Fruit fly (Drosophila melanogaster) whole organism, embryonic: Measurements from ENCODE around the gene sky.

Experiments
- CG10274 ChIP-seq: fragments of 200-800 bp; sonication (Bioruptor generic); optimal IDR thresholded peaks from 3 replicates; lab custom pipeline; 2017; ENCODE audit warnings: missing biosample characterization, mild to moderate bottlenecking, missing genetic modification characterization
- CG11696 ChIP-seq: fragments of 200-800 bp; sonication (Bioruptor generic); IDR thresholded peaks from 2 replicates; pipeline ENCODE4 v1.3.6; 2022; ENCODE audit warnings: missing biosample characterization, missing genetic modification characterization
- CG12104 ChIP-seq: fragments of 200-800 bp; sonication (Bioruptor generic); optimal IDR thresholded peaks from 3 replicates; lab custom pipeline; 2016; ENCODE audit warnings: missing biosample characterization, missing genetic modification characterization
- CG1233 ChIP-seq: fragments of 200-800 bp; sonication (Bioruptor generic); optimal IDR thresholded peaks from 4 replicates; lab custom pipeline; 2018; ENCODE audit warnings: missing biosample characterization, mild to moderate bottlenecking, missing genetic modification characterization
- CG14965 ChIP-seq: fragments of 200-800 bp; sonication (Bioruptor generic); optimal IDR thresholded peaks from 2 replicates; lab custom pipeline; 2016; ENCODE audit warnings: missing biosample characterization, missing genetic modification characterization, borderline replicate concordance
- CG15011 ChIP-seq: fragments of 200-800 bp; sonication (Bioruptor generic); optimal IDR thresholded peaks from 3 replicates; lab custom pipeline; 2018; ENCODE audit warnings: missing biosample characterization, mild to moderate bottlenecking, missing genetic modification characterization
- CG16863 ChIP-seq: fragments of 200-800 bp; sonication (Bioruptor generic); optimal IDR thresholded peaks from 3 replicates; lab custom pipeline; 2016; ENCODE audit warnings: missing biosample characterization, missing genetic modification characterization
- CG17568 ChIP-seq: fragments of 200-800 bp; sonication (Bioruptor generic); optimal IDR thresholded peaks from 2 replicates; lab custom pipeline; 2018; ENCODE audit warnings: missing biosample characterization, mild to moderate bottlenecking, missing genetic modification characterization, moderate library complexity
- CG18599 ChIP-seq: fragments of 200-800 bp; sonication (Bioruptor generic); optimal IDR thresholded peaks from 3 replicates; lab custom pipeline; 2017; ENCODE audit warnings: missing biosample characterization, missing genetic modification characterization, mild to moderate bottlenecking, moderate library complexity, missing genetic modification reagents
- CG2678 ChIP-seq: fragments of 200-800 bp; sonication (Bioruptor generic); optimal IDR thresholded peaks from 3 replicates; lab custom pipeline; 2019; ENCODE audit warnings: missing biosample characterization, mild to moderate bottlenecking, missing genetic modification characterization, moderate library complexity
- CG30020 ChIP-seq: fragments of 200-800 bp; optimal IDR thresholded peaks from 2 replicates; lab custom pipeline; 2019; ENCODE audit warnings: missing biosample characterization, mild to moderate bottlenecking, missing genetic modification characterization, moderate library complexity
- CG31441 ChIP-seq: fragments of 200-800 bp; sonication (Bioruptor generic); IDR thresholded peaks from 2 replicates; pipeline ENCODE4 v1.3.6; 2022; ENCODE audit warnings: missing biosample characterization, missing genetic modification characterization
- CG3281 ChIP-seq: fragments of 200-800 bp; sonication (Bioruptor generic); optimal IDR thresholded peaks from 3 replicates; lab custom pipeline; 2017; ENCODE audit warnings: missing biosample characterization, mild to moderate bottlenecking, missing genetic modification characterization
- CG34376 ChIP-seq: fragments of 200-800 bp; sonication (Bioruptor generic); optimal IDR thresholded peaks from 2 replicates; lab custom pipeline; 2018; ENCODE audit warnings: missing biosample characterization, mild to moderate bottlenecking, missing genetic modification characterization
- CG4820 ChIP-seq: fragments of 200-800 bp; sonication (Bioruptor generic); optimal IDR thresholded peaks from 3 replicates; lab custom pipeline; 2016; ENCODE audit warnings: missing biosample characterization, missing genetic modification characterization
- CG7556 ChIP-seq: fragments of 200-800 bp; sonication (Bioruptor generic); optimal IDR thresholded peaks from 2 replicates; lab custom pipeline; 2017; ENCODE audit warnings: missing biosample characterization, mild to moderate bottlenecking, missing genetic modification characterization
- CG7928 ChIP-seq: fragments of 200-800 bp; sonication (Bioruptor generic); optimal IDR thresholded peaks from 2 replicates; lab custom pipeline; 2017; ENCODE audit warnings: missing biosample characterization, mild to moderate bottlenecking, missing genetic modification characterization
- CG8388 ChIP-seq: fragments of 200-800 bp; sonication (Bioruptor generic); optimal IDR thresholded peaks from 2 replicates; lab custom pipeline; 2019; ENCODE audit warnings: missing biosample characterization, mild to moderate bottlenecking, missing genetic modification characterization, moderate library complexity
- CTCF ChIP-seq: fragments of 200-800 bp; sonication (Bioruptor generic); optimal IDR thresholded peaks from 2 replicates; lab custom pipeline; 2017; ENCODE audit warnings: missing biosample characterization, mild to moderate bottlenecking, missing genetic modification characterization, moderate library complexity
- Drgx ChIP-seq: fragments of 200-800 bp; sonication (Bioruptor generic); IDR thresholded peaks from 2 replicates; pipeline ENCODE4 v1.3.6; 2022; ENCODE audit warnings: missing biosample characterization, missing genetic modification characterization
- HLH3B ChIP-seq: fragments of 200-800 bp; sonication (Bioruptor generic); IDR thresholded peaks from 2 replicates; pipeline ENCODE4 v1.3.6; 2022; ENCODE audit warnings: missing biosample characterization, missing genetic modification characterization
- Hr3 ChIP-seq: fragments of 200-800 bp; sonication (Bioruptor generic); optimal IDR thresholded peaks from 3 replicates; lab custom pipeline; 2016; ENCODE audit warnings: missing biosample characterization, missing genetic modification characterization
- Hr78 ChIP-seq, 2 experiments: fragments of 200-800 bp in 1 of 2; fragments of >200 bp in 1 of 2; sonication (Bioruptor generic) in 1 of 2; optimal IDR thresholded peaks; 2 replicates each; lab custom pipeline; 2017 to 2019; ENCODE audit warnings: missing biosample characterization in 2 of 2, missing genetic modification characterization in 2 of 2, mild to moderate bottlenecking in 1 of 2, moderate library complexity in 1 of 2
- Jarid2 ChIP-seq: fragments of 200-800 bp; sonication (Bioruptor generic); optimal IDR thresholded peaks from 3 replicates; lab custom pipeline; 2017; ENCODE audit warnings: mild to moderate bottlenecking, missing biosample characterization, missing genetic modification reagents, missing genetic modification characterization
- Lpt ChIP-seq: fragments of >200 bp; optimal IDR thresholded peaks from 2 replicates; lab custom pipeline; 2018; ENCODE audit warnings: missing biosample characterization, missing genetic modification characterization
- MBD-R2 ChIP-seq: fragments of 200-800 bp; sonication (Bioruptor generic); IDR thresholded peaks from 2 replicates; pipeline ENCODE4 v1.3.6; 2022; ENCODE audit warnings: missing biosample characterization, missing genetic modification characterization
- Mad ChIP-seq: fragments of 200-800 bp; sonication (Bioruptor generic); optimal IDR thresholded peaks from 2 replicates; lab custom pipeline; 2016; ENCODE audit warnings: missing biosample characterization, missing genetic modification characterization
- Meics ChIP-seq: fragments of 200-800 bp; sonication (Bioruptor generic); optimal IDR thresholded peaks from 2 replicates; lab custom pipeline; 2017; ENCODE audit warnings: missing biosample characterization, mild to moderate bottlenecking, missing genetic modification characterization
- Neu2 ChIP-seq: fragments of 200-800 bp; sonication (Bioruptor generic); optimal IDR thresholded peaks from 3 replicates; lab custom pipeline; 2016; ENCODE audit warnings: missing biosample characterization, missing genetic modification characterization, borderline replicate concordance
- Trl ChIP-seq, 3 experiments: fragments of >200 bp in 2 of 3; fragments of 200-800 bp in 1 of 3; sonication (Bioruptor generic) in 1 of 3; optimal IDR thresholded peaks; 2 replicates in 1 of 3; 3 replicates in 2 of 3; lab custom pipeline; 2016 to 2017; ENCODE audit warnings: missing biosample characterization in 1 of 3, missing genetic modification characterization in 1 of 3
- al ChIP-seq: fragments of 200-800 bp; sonication (Bioruptor generic); IDR thresholded peaks from 2 replicates; pipeline ENCODE4 v1.3.6; 2022; ENCODE audit warnings: missing biosample characterization, missing genetic modification characterization
- dysf ChIP-seq: fragments of 200-800 bp; sonication (Bioruptor generic); IDR thresholded peaks from 3 replicates; pipeline ENCODE4 v1.3.6; 2022; ENCODE audit warnings: missing biosample characterization, missing genetic modification characterization
- emc ChIP-seq: fragments of 200-800 bp; sonication (Bioruptor generic); optimal IDR thresholded peaks from 2 replicates; lab custom pipeline; 2016; ENCODE audit warnings: missing biosample characterization, missing genetic modification characterization
- en ChIP-seq: fragments of 200-800 bp; sonication (Bioruptor generic); optimal IDR thresholded peaks from 2 replicates; lab custom pipeline; 2016; ENCODE audit warnings: missing biosample characterization, missing genetic modification characterization
- fd96Cb ChIP-seq: fragments of 200-800 bp; sonication (Bioruptor generic); optimal IDR thresholded peaks from 2 replicates; lab custom pipeline; 2018; ENCODE audit warnings: missing biosample characterization, mild to moderate bottlenecking, missing genetic modification characterization, moderate library complexity
- gro ChIP-seq: fragments of 200-800 bp; sonication (Bioruptor generic); optimal IDR thresholded peaks from 2 replicates; lab custom pipeline; 2016; ENCODE audit warnings: missing biosample characterization, missing genetic modification characterization
- jing ChIP-seq: fragments of 200-800 bp; sonication (Bioruptor generic); optimal IDR thresholded peaks from 2 replicates; lab custom pipeline; 2018; ENCODE audit warnings: missing biosample characterization, mild to moderate bottlenecking, missing genetic modification characterization
- jumu ChIP-seq: fragments of 200-800 bp; sonication (Bioruptor generic); optimal IDR thresholded peaks from 3 replicates; lab custom pipeline; 2016; ENCODE audit warnings: missing biosample characterization, missing genetic modification characterization
- kah ChIP-seq: fragments of 200-800 bp; sonication (Bioruptor generic); optimal IDR thresholded peaks from 2 replicates; lab custom pipeline; 2018; ENCODE audit warnings: missing biosample characterization, mild to moderate bottlenecking, missing genetic modification characterization
- kni ChIP-seq: fragments of 200-800 bp; sonication (Bioruptor generic); optimal IDR thresholded peaks from 3 replicates; lab custom pipeline; 2017; ENCODE audit warnings: mild to moderate bottlenecking, missing biosample characterization, missing genetic modification reagents, missing genetic modification characterization
- lmd ChIP-seq: fragments of 200-800 bp; sonication (Bioruptor generic); IDR thresholded peaks from 2 replicates; pipeline ENCODE4 v1.3.6; 2022; ENCODE audit warnings: missing biosample characterization, missing genetic modification characterization
- nau ChIP-seq: fragments of 200-800 bp; sonication (Bioruptor generic); optimal IDR thresholded peaks from 3 replicates; lab custom pipeline; 2017; ENCODE audit warnings: missing biosample characterization, mild to moderate bottlenecking, missing genetic modification characterization, missing genetic modification reagents
- phol ChIP-seq: fragments of 200-800 bp; sonication (Bioruptor generic); optimal IDR thresholded peaks from 3 replicates; lab custom pipeline; 2018; ENCODE audit warnings: missing biosample characterization, mild to moderate bottlenecking, missing genetic modification characterization, moderate library complexity
- pnt ChIP-seq: fragments of 200-800 bp; sonication (Bioruptor generic); optimal IDR thresholded peaks from 3 replicates; lab custom pipeline; 2016; ENCODE audit warnings: missing biosample characterization, missing genetic modification characterization
- salm ChIP-seq: fragments of 200-800 bp; sonication (Bioruptor generic); optimal IDR thresholded peaks from 2 replicates; lab custom pipeline; 2018; ENCODE audit warnings: missing biosample characterization, mild to moderate bottlenecking, missing genetic modification characterization
- sc ChIP-seq, 3 experiments: fragments of >200 bp in 2 of 3; fragments of 200-800 bp in 1 of 3; sonication (Bioruptor generic) in 1 of 3; optimal IDR thresholded peaks; 2 replicates in 2 of 3; 3 replicates in 1 of 3; lab custom pipeline; 2017; ENCODE audit warnings: mild to moderate bottlenecking in 1 of 3, missing biosample characterization in 1 of 3, missing genetic modification characterization in 1 of 3, missing genetic modification reagents in 1 of 3
- scrt ChIP-seq: fragments of 200-800 bp; sonication (Bioruptor generic); optimal IDR thresholded peaks from 2 replicates; lab custom pipeline; 2018; ENCODE audit warnings: missing biosample characterization, mild to moderate bottlenecking, missing genetic modification characterization, moderate library complexity
- sens ChIP-seq: fragments of 200-800 bp; sonication (Bioruptor generic); peaks from one replicate; lab custom pipeline; 2016; ENCODE audit warnings: missing biosample characterization, missing genetic modification characterization
- tgo ChIP-seq: fragments of 200-800 bp; sonication (Bioruptor generic); IDR thresholded peaks from 3 replicates; pipeline ENCODE4 v1.3.6; 2022; ENCODE audit warnings: missing biosample characterization, missing genetic modification characterization
- usp ChIP-seq: fragments of >200 bp; optimal IDR thresholded peaks from 2 replicates; lab custom pipeline; 2017; ENCODE audit warnings: missing biosample characterization, missing genetic modification characterization
- wor ChIP-seq: fragments of 200-800 bp; sonication (Bioruptor generic); IDR thresholded peaks from 2 replicates; pipeline ENCODE4 v1.3.6; 2022; ENCODE audit warnings: missing biosample characterization, missing genetic modification characterization

The sky gene

dm6 chr2L:20915224-20915623, 3.5 kb downstream of the sky start (continued):
- peak; percentile 46 for TF ChIP-seq CG8388 (GFP tag; lab: Kevin White, UChicago)
- TF ChIP-seq usp (GFP tag; lab: Kevin White, UChicago) = no peak
- TF ChIP-seq jumu (GFP tag; lab: Kevin White, UChicago) = no peak
- peak; percentile 58; the same call in 1 of the 2 replicates for TF ChIP-seq CG31441 (GFP tag; lab: Robert Waterston, UW)
- no peak for TF ChIP-seq sc (optimal IDR thresholded peaks at IDR 0.05; lab: Kevin White, UChicago)
- no peak for TF ChIP-seq sc (GFP tag; optimal IDR thresholded peaks at IDR 0.05; lab: Kevin White, UChicago)
- TF ChIP-seq CG1233 (GFP tag; lab: Kevin White, UChicago) = no peak
- no peak for TF ChIP-seq CG30020 (tag; lab: Kevin White, UChicago)
- TF ChIP-seq Hr78 (GFP tag; optimal IDR thresholded peaks at IDR 0.05; lab: Kevin White, UChicago) = no peak
- no peak for TF ChIP-seq CTCF (GFP tag; lab: Kevin White, UChicago)
- TF ChIP-seq wor (GFP tag; lab: Robert Waterston, UW) = no peak
- TF ChIP-seq kah (GFP tag; lab: Kevin White, UChicago) = no peak
- no peak for TF ChIP-seq CG34376 (GFP tag; lab: Kevin White, UChicago)
- TF ChIP-seq tgo = peak; percentile 58; the same call in 2 of the 3 replicates
- no peak for TF ChIP-seq CG14965 (GFP tag; lab: Kevin White, UChicago)
- TF ChIP-seq en (GFP tag; lab: Kevin White, UChicago) = no peak
- no peak for TF ChIP-seq jing (GFP tag; lab: Kevin White, UChicago)
- no peak for TF ChIP-seq CG3281 (GFP tag; lab: Kevin White, UChicago)
- no peak for TF ChIP-seq pnt (GFP tag; lab: Kevin White, UChicago)
- TF ChIP-seq CG18599 (GFP tag; lab: Kevin White, UChicago) = peak; percentile 32
- TF ChIP-seq CG12104 (GFP tag; lab: Kevin White, UChicago) = peak; percentile 32
- TF ChIP-seq gro (GFP tag; lab: Kevin White, UChicago) = no peak
- no peak for TF ChIP-seq Jarid2
- TF ChIP-seq CG17568 (GFP tag; lab: Kevin White, UChicago) = no peak
- peak; percentile 33; the same call in 1 of the 2 replicates for TF ChIP-seq lmd (GFP tag; lab: Robert Waterston, UW)
- TF ChIP-seq HLH3B = peak; percentile 55
- peak; percentile 19 for TF ChIP-seq Hr3 (GFP tag; lab: Kevin White, UChicago)
- TF ChIP-seq CG15011 (GFP tag; lab: Kevin White, UChicago) = no peak
- TF ChIP-seq Meics (GFP tag; lab: Kevin White, UChicago) = peak; percentile 20
- TF ChIP-seq Lpt (GFP tag; lab: Kevin White, UChicago) = no peak
- TF ChIP-seq CG16863 (GFP tag; lab: Kevin White, UChicago) = no peak
- peak; percentile 37 for TF ChIP-seq fd96Cb (tag; lab: Kevin White, UChicago)
- TF ChIP-seq Neu2 (GFP tag; lab: Kevin White, UChicago) = no peak
- TF ChIP-seq scrt = no peak
- TF ChIP-seq salm = no peak
- TF ChIP-seq al (GFP tag; lab: Robert Waterston, UW) = no peak
- peak; percentile 85 for TF ChIP-seq Drgx (GFP tag; lab: Robert Waterston, UW)
- TF ChIP-seq Mad = no peak
- peak; percentile 8 for TF ChIP-seq CG4820 (GFP tag; lab: Kevin White, UChicago)
- peak; percentile 50 for TF ChIP-seq phol (tag; lab: Kevin White, UChicago)
- TF ChIP-seq nau (GFP tag; lab: Kevin White, UChicago) = no peak
- no peak for TF ChIP-seq emc
- peak; percentile 41 for TF ChIP-seq CG2678 (tag; lab: Kevin White, UChicago)
- TF ChIP-seq sens = peak; percentile 90
- peak; percentile 35 for TF ChIP-seq CG7556 (GFP tag; lab: Kevin White, UChicago)
- no peak for TF ChIP-seq CG11696 (GFP tag; lab: Robert Waterston, UW)
- TF ChIP-seq MBD-R2 (GFP tag; lab: Robert Waterston, UW) = peak; percentile 16; the same call in 1 of the 2 replicates
- peak; percentile 59; the same call in 2 of the 3 replicates for TF ChIP-seq dysf (GFP tag; lab: Robert Waterston, UW)
- TF ChIP-seq CG7928 (GFP tag; lab: Kevin White, UChicago) = no peak
- TF ChIP-seq Trl (optimal IDR thresholded peaks at IDR 0.05; lab: Kevin White, UChicago) = no peak
- TF ChIP-seq Trl (GFP tag; optimal IDR thresholded peaks at IDR 0.05; lab: Kevin White, UChicago) = no peak
- TF ChIP-seq kni = no peak
- TF ChIP-seq CG10274 (GFP tag; lab: Kevin White, UChicago) = no peak
